Fruit fly (Drosophila melanogaster) whole organism, wandering third instar larva: ENCODE measurements around the gene Pex2.

Experiments used
- Abd-B ChIP-seq: fragments of >200 bp; optimal IDR thresholded peaks from 2 replicates; lab custom pipeline; 2017; ENCODE audit warnings: missing biosample characterization, missing genetic modification characterization
- OdsH ChIP-seq: fragments of 200-800 bp; sonication (Bioruptor generic); optimal IDR thresholded peaks from 2 replicates; lab custom pipeline; 2016; ENCODE audit warnings: missing biosample characterization, mild to moderate bottlenecking, missing genetic modification characterization
- brk ChIP-seq: fragments of 200-800 bp; sonication (Bioruptor generic); optimal IDR thresholded peaks from 2 replicates; lab custom pipeline; 2016; ENCODE audit warnings: missing biosample characterization, mild to moderate bottlenecking, missing genetic modification characterization
- dmrt93B ChIP-seq: fragments of 200-800 bp; sonication (Bioruptor generic); optimal IDR thresholded peaks from 2 replicates; lab custom pipeline; 2018; ENCODE audit warnings: missing biosample characterization, mild to moderate bottlenecking, missing genetic modification characterization
- h ChIP-seq: fragments of 200-800 bp; sonication (Bioruptor generic); optimal IDR thresholded peaks from 3 replicates; lab custom pipeline; 2016; ENCODE audit warnings: missing biosample characterization, mild to moderate bottlenecking, missing genetic modification characterization
- psq ChIP-seq: fragments of 200-800 bp; sonication (Bioruptor generic); optimal IDR thresholded peaks from 3 replicates; lab custom pipeline; 2017; ENCODE audit warnings: missing biosample characterization, mild to moderate bottlenecking, missing genetic modification characterization, moderate library complexity
- sage ChIP-seq: fragments of 200-800 bp; sonication (Bioruptor generic); optimal IDR thresholded peaks from 2 replicates; lab custom pipeline; 2016; ENCODE audit warnings: missing biosample characterization, mild to moderate bottlenecking, missing genetic modification characterization
- usp ChIP-seq: fragments of >200 bp; optimal IDR thresholded peaks from 2 replicates; lab custom pipeline; 2017; ENCODE audit warnings: missing biosample characterization, missing genetic modification characterization
- woc ChIP-seq: sonication (Bioruptor generic); optimal IDR thresholded peaks from 2 replicates; lab custom pipeline; 2016; ENCODE audit warnings: missing biosample characterization, mild to moderate bottlenecking, missing genetic modification characterization

- TF ChIP-seq h (GFP tag; lab: Kevin White, UChicago): no peak
- TF ChIP-seq dmrt93B: no peak
- TF ChIP-seq woc (GFP tag; lab: Kevin White, UChicago): no peak
- TF ChIP-seq OdsH: no peak
- no peak for TF ChIP-seq usp (GFP tag; lab: Kevin White, UChicago)
- TF ChIP-seq psq: no peak
- TF ChIP-seq sage: no peak
- TF ChIP-seq Abd-B (GFP tag; lab: Kevin White, UChicago): no peak
- TF ChIP-seq brk (GFP tag; lab: Kevin White, UChicago): no peak
Observed at dm6 chr3L:8369456-8369855, 30.6 kb downstream of the Pex2 start.
